Fruit fly (Drosophila melanogaster) whole organism, embryonic: ENCODE results near the gene CG31882.

Source experiments
- Abd-B ChIP-seq: fragments of 200-800 bp; sonication (Bioruptor generic); optimal IDR thresholded peaks from 2 replicates; lab custom pipeline; 2018; ENCODE audit warnings: missing biosample characterization, mild to moderate bottlenecking, missing genetic modification characterization, moderate library complexity
- Ada2b ChIP-seq: fragments of 200-800 bp; sonication (Bioruptor generic); IDR thresholded peaks from 2 replicates; pipeline ENCODE4 v1.3.6; 2022; ENCODE audit warnings: missing biosample characterization, missing genetic modification characterization
- B-H1 ChIP-seq: fragments of 200-800 bp; sonication (Bioruptor generic); IDR thresholded peaks from 3 replicates; pipeline ENCODE4 v1.3.6; 2022; ENCODE audit warnings: missing biosample characterization, missing genetic modification characterization
- BEAF-32 ChIP-seq: fragments of 200-800 bp; sonication (Bioruptor generic); optimal IDR thresholded peaks from 3 replicates; lab custom pipeline; 2017; ENCODE audit warnings: missing biosample characterization, missing genetic modification characterization, mild to moderate bottlenecking, moderate library complexity, missing genetic modification reagents
- Bdp1 ChIP-seq: fragments of 200-800 bp; sonication (Bioruptor generic); optimal IDR thresholded peaks from 3 replicates; lab custom pipeline; 2016; ENCODE audit warnings: missing biosample characterization, missing genetic modification characterization
- BtbVII ChIP-seq: fragments of 200-800 bp; sonication (Bioruptor generic); optimal IDR thresholded peaks from 3 replicates; lab custom pipeline; 2017; ENCODE audit warnings: missing biosample characterization, mild to moderate bottlenecking, missing genetic modification characterization
- CG10543 ChIP-seq: fragments of 200-800 bp; sonication (Bioruptor generic); optimal IDR thresholded peaks from 3 replicates; lab custom pipeline; 2017; ENCODE audit warnings: missing biosample characterization, mild to moderate bottlenecking, missing genetic modification characterization, moderate library complexity
- CG12071 ChIP-seq: fragments of 200-800 bp; sonication (Bioruptor generic); optimal IDR thresholded peaks from 3 replicates; lab custom pipeline; 2018; ENCODE audit warnings: missing biosample characterization, mild to moderate bottlenecking, missing genetic modification characterization
- CG12219 ChIP-seq: fragments of 200-800 bp; sonication (Bioruptor generic); optimal IDR thresholded peaks from 3 replicates; lab custom pipeline; 2018; ENCODE audit warnings: missing biosample characterization, mild to moderate bottlenecking, missing genetic modification characterization
- CG13296 ChIP-seq: fragments of 200-800 bp; sonication (Bioruptor generic); optimal IDR thresholded peaks from 3 replicates; lab custom pipeline; 2018; ENCODE audit warnings: missing biosample characterization, mild to moderate bottlenecking, missing genetic modification characterization
- CG13624 ChIP-seq: fragments of 200-800 bp; sonication (Bioruptor generic); optimal IDR thresholded peaks from 2 replicates; lab custom pipeline; 2016; ENCODE audit warnings: missing biosample characterization, missing genetic modification characterization
- CG17359 ChIP-seq: fragments of 200-800 bp; sonication (Bioruptor generic); optimal IDR thresholded peaks from 3 replicates; lab custom pipeline; 2018; ENCODE audit warnings: missing biosample characterization, mild to moderate bottlenecking, missing genetic modification characterization, moderate library complexity
- CG18476 ChIP-seq: fragments of 200-800 bp; sonication (Bioruptor generic); optimal IDR thresholded peaks from 2 replicates; lab custom pipeline; 2016; ENCODE audit warnings: missing biosample characterization, mild to moderate bottlenecking, missing genetic modification characterization
- CG2129 ChIP-seq: fragments of 200-800 bp; sonication (Bioruptor generic); IDR thresholded peaks from 2 replicates; pipeline ENCODE4 v1.3.6; 2022; ENCODE audit warnings: missing biosample characterization, missing genetic modification characterization; ENCODE audit not compliant: partially characterized antibody
- CG4707 ChIP-seq: fragments of 200-800 bp; sonication (Bioruptor generic); optimal IDR thresholded peaks from 2 replicates; lab custom pipeline; 2018; ENCODE audit warnings: missing biosample characterization, mild to moderate bottlenecking, missing genetic modification characterization, moderate library complexity
- CG4730 ChIP-seq: fragments of 200-800 bp; sonication (Bioruptor generic); IDR thresholded peaks from 2 replicates; pipeline ENCODE4 v1.3.6; 2022; ENCODE audit warnings: missing biosample characterization, missing genetic modification characterization
- CG4820 ChIP-seq: fragments of 200-800 bp; sonication (Bioruptor generic); optimal IDR thresholded peaks from 3 replicates; lab custom pipeline; 2016; ENCODE audit warnings: missing biosample characterization, missing genetic modification characterization
- CG8281 ChIP-seq: fragments of 200-800 bp; sonication (Bioruptor generic); optimal IDR thresholded peaks from 2 replicates; lab custom pipeline; 2018; ENCODE audit warnings: missing biosample characterization, mild to moderate bottlenecking, missing genetic modification characterization, moderate library complexity
- CG8290 ChIP-seq, 3 experiments: fragments of 200-800 bp; sonication (Bioruptor generic); optimal IDR thresholded peaks; 2 replicates each; lab custom pipeline; 2016 to 2019; ENCODE audit warnings: missing biosample characterization in 3 of 3, missing genetic modification characterization in 3 of 3, mild to moderate bottlenecking in 2 of 3, moderate library complexity in 1 of 3
- CG9437 ChIP-seq: fragments of 200-800 bp; sonication (Bioruptor generic); optimal IDR thresholded peaks from 2 replicates; lab custom pipeline; 2018; ENCODE audit warnings: missing biosample characterization, mild to moderate bottlenecking, missing genetic modification characterization
- CHES-1-like ChIP-seq: fragments of 200-800 bp; sonication (Bioruptor generic); optimal IDR thresholded peaks from 2 replicates; lab custom pipeline; 2016; ENCODE audit warnings: missing biosample characterization, missing genetic modification characterization
- CTCF ChIP-seq: fragments of 200-800 bp; sonication (Bioruptor generic); optimal IDR thresholded peaks from 2 replicates; lab custom pipeline; 2017; ENCODE audit warnings: missing biosample characterization, mild to moderate bottlenecking, missing genetic modification characterization, moderate library complexity
- CkIIα-i1 ChIP-seq: fragments of 200-800 bp; sonication (Bioruptor generic); IDR thresholded peaks from 2 replicates; pipeline ENCODE4 v1.3.6; 2022; ENCODE audit warnings: missing biosample characterization, missing genetic modification characterization
- Dbx ChIP-seq: fragments of 200-800 bp; sonication (Bioruptor generic); IDR thresholded peaks from 3 replicates; pipeline ENCODE4 v1.3.6; 2022; ENCODE audit warnings: missing biosample characterization, missing genetic modification characterization
- Fer3 ChIP-seq: fragments of 200-800 bp; sonication (Bioruptor generic); optimal IDR thresholded peaks from 2 replicates; lab custom pipeline; 2018; ENCODE audit warnings: missing biosample characterization, mild to moderate bottlenecking, missing genetic modification characterization, moderate library complexity
- GATAe ChIP-seq: fragments of 200-800 bp; sonication (Bioruptor generic); conservative IDR thresholded peaks from 2 replicates; pipeline ENCODE4 v1.3.6; 2022; ENCODE audit warnings: missing biosample characterization, missing genetic modification characterization
- Gug ChIP-seq: fragments of 200-800 bp; sonication (Bioruptor generic); IDR thresholded peaks from 4 replicates; pipeline ENCODE4 v1.3.6; 2022; ENCODE audit warnings: missing biosample characterization, missing genetic modification characterization
- Neu2 ChIP-seq: fragments of 200-800 bp; sonication (Bioruptor generic); optimal IDR thresholded peaks from 3 replicates; lab custom pipeline; 2016; ENCODE audit warnings: missing biosample characterization, missing genetic modification characterization, borderline replicate concordance
- PHDP ChIP-seq: fragments of 200-800 bp; sonication (Bioruptor generic); optimal IDR thresholded peaks from 3 replicates; lab custom pipeline; 2018; ENCODE audit warnings: missing biosample characterization, mild to moderate bottlenecking, missing genetic modification characterization, moderate library complexity
- Sry-β ChIP-seq: fragments of 200-800 bp; sonication (Bioruptor generic); optimal IDR thresholded peaks from 2 replicates; lab custom pipeline; 2018; ENCODE audit warnings: missing biosample characterization, mild to moderate bottlenecking, missing genetic modification characterization, moderate library complexity
- Vsx1 ChIP-seq: fragments of 200-800 bp; sonication (Bioruptor generic); optimal IDR thresholded peaks from 2 replicates; lab custom pipeline; 2017; ENCODE audit warnings: missing biosample characterization, mild to moderate bottlenecking, missing genetic modification characterization, missing genetic modification reagents
- amos ChIP-seq: fragments of 200-800 bp; sonication (Bioruptor generic); IDR thresholded peaks from 2 replicates; pipeline ENCODE4 v1.3.6; 2022; ENCODE audit warnings: missing biosample characterization, missing genetic modification characterization; ENCODE audit not compliant: partially characterized antibody
- ap ChIP-seq: fragments of 200-800 bp; sonication (Bioruptor generic); IDR thresholded peaks from 2 replicates; pipeline ENCODE4 v1.3.6; 2022; ENCODE audit warnings: missing biosample characterization, missing genetic modification characterization
- ash1 ChIP-seq: fragments of 200-800 bp; sonication (Bioruptor generic); optimal IDR thresholded peaks from 2 replicates; lab custom pipeline; 2018; ENCODE audit warnings: missing biosample characterization, mild to moderate bottlenecking, missing genetic modification characterization
- bab2 ChIP-seq: fragments of 200-800 bp; sonication (Bioruptor generic); optimal IDR thresholded peaks from 2 replicates; lab custom pipeline; 2016; ENCODE audit warnings: missing biosample characterization, missing genetic modification characterization
- corto ChIP-seq: fragments of 200-800 bp; sonication (Bioruptor generic); optimal IDR thresholded peaks from 2 replicates; lab custom pipeline; 2016; ENCODE audit warnings: missing biosample characterization, mild to moderate bottlenecking, missing genetic modification characterization, moderate library complexity
- emc ChIP-seq: fragments of 200-800 bp; sonication (Bioruptor generic); optimal IDR thresholded peaks from 2 replicates; lab custom pipeline; 2016; ENCODE audit warnings: missing biosample characterization, missing genetic modification characterization
- ems ChIP-seq: fragments of 200-800 bp; sonication (Bioruptor generic); optimal IDR thresholded peaks from 3 replicates; lab custom pipeline; 2016; ENCODE audit warnings: missing biosample characterization, missing genetic modification characterization
- fru ChIP-seq: fragments of >200 bp; optimal IDR thresholded peaks from 2 replicates; lab custom pipeline; 2017
- gcm ChIP-seq: fragments of 200-800 bp; sonication (Bioruptor generic); optimal IDR thresholded peaks from 2 replicates; lab custom pipeline; 2019; ENCODE audit warnings: missing biosample characterization, mild to moderate bottlenecking, missing genetic modification characterization, moderate library complexity
- gcm2 ChIP-seq: fragments of 200-800 bp; sonication (Bioruptor generic); optimal IDR thresholded peaks from 2 replicates; lab custom pipeline; 2016; ENCODE audit warnings: missing biosample characterization, missing genetic modification characterization
- gro ChIP-seq: fragments of 200-800 bp; sonication (Bioruptor generic); optimal IDR thresholded peaks from 2 replicates; lab custom pipeline; 2016; ENCODE audit warnings: missing biosample characterization, missing genetic modification characterization
- her ChIP-seq: fragments of 200-800 bp; sonication (Bioruptor generic); optimal IDR thresholded peaks from 2 replicates; lab custom pipeline; 2016; ENCODE audit warnings: missing biosample characterization, missing genetic modification characterization
- hkb ChIP-seq, 2 experiments: fragments of 200-800 bp in 1 of 2; fragments of >200 bp in 1 of 2; sonication (Bioruptor generic) in 1 of 2; IDR thresholded peaks in 1 of 2; optimal IDR thresholded peaks in 1 of 2; 2 replicates each; pipeline versions ENCODE4 v1.3.6 to Lab custom; 2017 to 2022; ENCODE audit warnings: missing biosample characterization in 1 of 2, missing genetic modification characterization in 1 of 2
- lab ChIP-seq: fragments of 200-800 bp; sonication (Bioruptor generic); optimal IDR thresholded peaks from 3 replicates; lab custom pipeline; 2017; ENCODE audit warnings: missing biosample characterization, missing genetic modification characterization, mild to moderate bottlenecking, moderate library complexity, missing genetic modification reagents
- peb ChIP-seq: fragments of 200-800 bp; sonication (Bioruptor generic); IDR thresholded peaks from 2 replicates; pipeline ENCODE4 v1.3.6; 2022; ENCODE audit warnings: missing biosample characterization, missing genetic modification characterization
- rib ChIP-seq: fragments of 200-800 bp; sonication (Bioruptor generic); IDR thresholded peaks from 2 replicates; pipeline ENCODE4 v1.3.6; 2022; ENCODE audit warnings: missing biosample characterization, missing genetic modification characterization
- sr ChIP-seq: fragments of 200-800 bp; sonication (Bioruptor generic); IDR thresholded peaks from 3 replicates; pipeline ENCODE4 v1.3.6; 2022; ENCODE audit warnings: missing biosample characterization, missing genetic modification characterization
- tgo ChIP-seq: fragments of 200-800 bp; sonication (Bioruptor generic); IDR thresholded peaks from 3 replicates; pipeline ENCODE4 v1.3.6; 2022; ENCODE audit warnings: missing biosample characterization, missing genetic modification characterization
- zf30C ChIP-seq: fragments of 200-800 bp; sonication (Bioruptor generic); optimal IDR thresholded peaks from 3 replicates; lab custom pipeline; 2018; ENCODE audit warnings: missing biosample characterization, mild to moderate bottlenecking, missing genetic modification characterization

CG31882 gene

DNA sequence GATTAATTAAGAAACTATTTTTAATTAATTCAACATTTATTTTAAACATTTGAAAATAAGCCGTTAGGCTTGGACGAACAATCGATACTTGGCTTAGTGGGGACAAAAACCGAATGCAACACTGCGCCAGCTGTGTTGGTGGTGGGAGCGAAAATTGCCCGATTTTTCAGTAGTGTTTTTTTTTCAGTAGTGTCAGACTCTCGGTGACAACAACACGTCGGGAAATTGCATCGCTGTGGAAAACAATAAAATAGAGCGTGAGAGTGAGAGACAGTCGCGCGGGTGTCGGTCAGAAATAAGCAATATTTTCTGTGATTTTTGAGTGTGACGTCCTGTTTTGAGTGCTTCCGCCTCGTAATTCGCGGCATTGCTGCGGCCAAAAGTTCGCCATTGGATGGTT, 8.4 kb downstream of the CG31882 start (continued):
- TF ChIP-seq hkb (optimal IDR thresholded peaks at IDR 0.05; lab: Kevin White, UChicago): no peak
- peak; percentile 42 for TF ChIP-seq hkb (GFP tag; IDR thresholded peaks at IDR 0.05; lab: Robert Waterston, UW)
- no peak for TF ChIP-seq GATAe (GFP tag; lab: Robert Waterston, UW)
- TF ChIP-seq ap: no peak
- TF ChIP-seq CG10543 (GFP tag; lab: Kevin White, UChicago): peak; percentile 76
- no peak for TF ChIP-seq B-H1 (GFP tag; lab: Robert Waterston, UW)
- peak; percentile 19 for TF ChIP-seq CG4707 (GFP tag; lab: Kevin White, UChicago)
- TF ChIP-seq CkIIα-i1 (GFP tag; lab: Robert Waterston, UW): no peak; the same call in 1 of the 2 replicates
- no peak for TF ChIP-seq ash1
- TF ChIP-seq Dbx: peak; percentile 62; the same call in 2 of the 3 replicates
- TF ChIP-seq CG2129: peak; percentile 26; the same call in 1 of the 2 replicates
- TF ChIP-seq BtbVII (GFP tag; lab: Kevin White, UChicago): peak; percentile 16
- TF ChIP-seq Gug (GFP tag; lab: Robert Waterston, UW): peak; percentile 37; the same call in 2 of the 4 replicates
- TF ChIP-seq CG8290 (GFP tag; optimal IDR thresholded peaks at IDR 0.05; lab: Kevin White, UChicago): peak; percentile 81
- TF ChIP-seq CG8290 (tag; optimal IDR thresholded peaks at IDR 0.05; lab: Kevin White, UChicago): peak in 1 of 2 experiments; percentile 85
- peak; percentile 70 for TF ChIP-seq gcm (GFP tag; lab: Kevin White, UChicago)
- peak; percentile 51 for TF ChIP-seq lab
- peak; percentile 0 for TF ChIP-seq CG13296 (GFP tag; lab: Kevin White, UChicago)
- peak; percentile 46; the same call in 2 of the 3 replicates for TF ChIP-seq tgo (GFP tag; lab: Robert Waterston, UW)
- TF ChIP-seq CG8281 (tag; lab: Kevin White, UChicago): no peak
- no peak for TF ChIP-seq Abd-B
- peak; percentile 5 for TF ChIP-seq PHDP (tag; lab: Kevin White, UChicago)
- no peak for TF ChIP-seq corto (GFP tag; lab: Kevin White, UChicago)
- TF ChIP-seq Bdp1 (GFP tag; lab: Kevin White, UChicago): peak; percentile 18
- no peak for TF ChIP-seq CG12219
- peak; percentile 88 for TF ChIP-seq amos (GFP tag; lab: Robert Waterston, UW)
- no peak for TF ChIP-seq rib (GFP tag; lab: Robert Waterston, UW)
- TF ChIP-seq CG4820 (GFP tag; lab: Kevin White, UChicago): no peak
- peak; percentile 39 for TF ChIP-seq CHES-1-like (GFP tag; lab: Kevin White, UChicago)
- TF ChIP-seq Ada2b (GFP tag; lab: Robert Waterston, UW): peak; percentile 53; the same call in 1 of the 2 replicates
- TF ChIP-seq bab2 (GFP tag; lab: Kevin White, UChicago): no peak
- peak; percentile 83 for TF ChIP-seq zf30C (GFP tag; lab: Kevin White, UChicago)
- TF ChIP-seq Neu2: peak; percentile 82
- no peak for TF ChIP-seq Sry-β
- peak; percentile 86 for TF ChIP-seq gcm2
- no peak for TF ChIP-seq emc (GFP tag; lab: Kevin White, UChicago)
- TF ChIP-seq Vsx1 (GFP tag; lab: Kevin White, UChicago): peak; percentile 29
- TF ChIP-seq CG17359 (tag; lab: Kevin White, UChicago): peak; percentile 35
- TF ChIP-seq gro: peak; percentile 40
- TF ChIP-seq CG9437 (GFP tag; lab: Kevin White, UChicago): no peak
- peak; percentile 32 for TF ChIP-seq CG13624 (GFP tag; lab: Kevin White, UChicago)
- TF ChIP-seq her (GFP tag; lab: Kevin White, UChicago): peak; percentile 74
- TF ChIP-seq BEAF-32 (GFP tag; lab: Kevin White, UChicago): peak; percentile 69
- no peak for TF ChIP-seq CG18476
- TF ChIP-seq Fer3 (tag; lab: Kevin White, UChicago): no peak
- peak; percentile 36; the same call in 1 of the 3 replicates for TF ChIP-seq sr (GFP tag; lab: Robert Waterston, UW)
- peak; percentile 52 for TF ChIP-seq CTCF (GFP tag; lab: Kevin White, UChicago)
- TF ChIP-seq fru: no peak
- TF ChIP-seq ems: peak; percentile 25
- no peak for TF ChIP-seq CG4730
- TF ChIP-seq CG12071: peak; percentile 22
- TF ChIP-seq peb (GFP tag; lab: Robert Waterston, UW): no peak
